Fruit fly (Drosophila melanogaster): ENCODE data around the gene ATPsynbetaL.
A peak's percentile ranks its signal among the peaks of the same experiment; 100 is the strongest.

Gene ATPsynbetaL

DNA sequence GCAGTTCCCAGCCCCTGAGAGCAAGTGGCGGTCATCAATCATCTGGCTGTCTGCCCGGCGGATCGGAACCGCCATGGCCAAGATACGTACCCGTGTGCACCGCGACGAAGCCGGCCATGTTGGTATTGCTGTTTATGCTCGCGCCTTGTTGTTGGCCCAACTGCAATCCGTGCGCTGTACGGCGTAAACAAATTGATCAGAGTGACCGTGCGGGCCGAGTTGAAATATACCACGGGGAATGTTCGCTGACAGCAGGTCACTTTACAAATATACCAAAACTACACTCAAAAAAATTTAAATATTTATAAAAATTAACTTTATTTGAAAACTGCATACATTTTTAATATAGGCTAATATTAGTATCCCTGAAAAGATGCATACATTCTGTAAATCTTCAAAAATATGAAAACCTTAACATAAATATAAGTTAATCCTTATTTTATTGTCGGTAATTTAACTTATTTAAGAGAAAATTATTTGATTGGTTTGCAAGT, 10.3 kb upstream of the ATPsynbetaL start, which contains the start of gene Tasp1 (continued):
- TF ChIP-seq hbn (GFP tag; IDR thresholded peaks at IDR 0.05; ENCODE audit: partially characterized antibody): peak; percentile 23; the same call in 1 of the 2 replicates
- no peak for TF ChIP-seq CG2678 (tag; optimal IDR thresholded peaks at IDR 0.05)
- no peak for TF ChIP-seq gsb-n (tag; optimal IDR thresholded peaks at IDR 0.05)
- TF ChIP-seq zfh1 (GFP tag; IDR thresholded peaks at IDR 0.05): peak; percentile 73; the same call in 2 of the 3 replicates
- TF ChIP-seq CG8765 (GFP tag; IDR thresholded peaks at IDR 0.05): no peak
- TF ChIP-seq CG4730 (GFP tag; IDR thresholded peaks at IDR 0.05): peak; percentile 61; the same call in 1 of the 2 replicates
- peak; percentile 63; the same call in 1 of the 2 replicates for TF ChIP-seq CG14014 (GFP tag; IDR thresholded peaks at IDR 0.05)
- peak; percentile 55 for TF ChIP-seq CG1602 (GFP tag; optimal IDR thresholded peaks at IDR 0.05)
- TF ChIP-seq lilli (GFP tag; optimal IDR thresholded peaks at IDR 0.05): peak; percentile 38
- TF ChIP-seq stc (GFP tag; IDR thresholded peaks at IDR 0.05): peak; percentile 67
- TF ChIP-seq GATAe (GFP tag; conservative IDR thresholded peaks at IDR 0.05): no peak
- TF ChIP-seq vnd (GFP tag; IDR thresholded peaks at IDR 0.05; ENCODE audit: partially characterized antibody): no peak
- TF ChIP-seq al (GFP tag; IDR thresholded peaks at IDR 0.05): peak; percentile 52; the same call in 1 of the 2 replicates
- TF ChIP-seq Ada2b (GFP tag; IDR thresholded peaks at IDR 0.05): peak; percentile 62
- TF ChIP-seq sr (GFP tag; IDR thresholded peaks at IDR 0.05): 0 out of 3 replicates have a peak, but pooled peaks have one; percentile 25
- TF ChIP-seq CG12155 (GFP tag; optimal IDR thresholded peaks at IDR 0.05): peak; percentile 59
- TF ChIP-seq nerfin-1 (tag; optimal IDR thresholded peaks at IDR 0.05): no peak
- peak; percentile 67 for TF ChIP-seq esg (GFP tag; conservative IDR thresholded peaks at IDR 0.05)
- TF ChIP-seq hb (GFP tag; IDR thresholded peaks at IDR 0.05; ENCODE audit: partially characterized antibody): no peak
- 0 out of 3 replicates have a peak, but pooled peaks have one; percentile 28 for TF ChIP-seq croc (GFP tag; conservative IDR thresholded peaks at IDR 0.05)
- TF ChIP-seq bcd (GFP tag; optimal IDR thresholded peaks at IDR 0.05): peak; percentile 54
- peak; percentile 23; the same call in 1 of the 2 replicates for TF ChIP-seq Scr (GFP tag; IDR thresholded peaks at IDR 0.05; ENCODE audit: partially characterized antibody)
- TF ChIP-seq Hr78 (GFP tag; optimal IDR thresholded peaks at IDR 0.05): no peak
- TF ChIP-seq Meics (GFP tag; optimal IDR thresholded peaks at IDR 0.05): peak; percentile 73
- TF ChIP-seq CG6654 (GFP tag; optimal IDR thresholded peaks at IDR 0.05): no peak
- TF ChIP-seq CG11695 (GFP tag; IDR thresholded peaks at IDR 0.05): peak; percentile 55; the same call in 2 of the 3 replicates
- TF ChIP-seq CG12769 (tag; optimal IDR thresholded peaks at IDR 0.05): no peak
- peak; percentile 10 for TF ChIP-seq Fer2 (tag; optimal IDR thresholded peaks at IDR 0.05)
- peak; percentile 20 for TF ChIP-seq CG8281 (tag; optimal IDR thresholded peaks at IDR 0.05)
- peak; percentile 62 for TF ChIP-seq tgo (GFP tag; IDR thresholded peaks at IDR 0.05)
- peak; percentile 63 for TF ChIP-seq CG32772 (GFP tag; IDR thresholded peaks at IDR 0.05)
- peak; percentile 63 for TF ChIP-seq trem (tag; optimal IDR thresholded peaks at IDR 0.05)
- peak; percentile 96 for TF ChIP-seq zf30C (GFP tag; optimal IDR thresholded peaks at IDR 0.05)
- TF ChIP-seq odd (GFP tag; optimal IDR thresholded peaks at IDR 0.05): no peak
- peak; percentile 10; the same call in 1 of the 2 replicates for TF ChIP-seq wor (GFP tag; IDR thresholded peaks at IDR 0.05)
- peak; percentile 83 for TF ChIP-seq CG2712 (tag; optimal IDR thresholded peaks at IDR 0.05)
- no peak for TF ChIP-seq sisA (GFP tag; IDR thresholded peaks at IDR 0.05)
- TF ChIP-seq pros (GFP tag; optimal IDR thresholded peaks at IDR 0.05): no peak
- peak; percentile 25 for TF ChIP-seq pb (GFP tag; optimal IDR thresholded peaks at IDR 0.05)
- no peak for TF ChIP-seq CG3163 (GFP tag; optimal IDR thresholded peaks at IDR 0.05)
- TF ChIP-seq CG15514 (GFP tag; optimal IDR thresholded peaks at IDR 0.05): peak; percentile 58
- no peak for TF ChIP-seq toy (GFP tag; IDR thresholded peaks at IDR 0.05)
- TF ChIP-seq cato (GFP tag; optimal IDR thresholded peaks at IDR 0.05; ENCODE audit: borderline replicate concordance): no peak
- TF ChIP-seq Hmr (GFP tag; optimal IDR thresholded peaks at IDR 0.05): peak; percentile 64
- TF ChIP-seq az2 (GFP tag; optimal IDR thresholded peaks at IDR 0.05): peak; percentile 58
- no peak for TF ChIP-seq ash1 (GFP tag; optimal IDR thresholded peaks at IDR 0.05)
- TF ChIP-seq CG8089 (GFP tag; optimal IDR thresholded peaks at IDR 0.05): no peak
- TF ChIP-seq CG6254 (GFP tag; optimal IDR thresholded peaks at IDR 0.05): peak; percentile 22
- TF ChIP-seq lov (optimal IDR thresholded peaks at IDR 0.05): no peak
- no peak for TF ChIP-seq lov (GFP tag; IDR thresholded peaks at IDR 0.05)

Measured in whole organism, embryonic.